Worm (Caenorhabditis elegans) whole organism, L2 larva: ENCODE results near the gene epg-9.
A peak's percentile ranks its signal among the peaks of the same experiment; 100 is the strongest.

Experiments
- C34F6.9 ChIP-seq: fragments of 150-350 bp; optimal IDR thresholded peaks from 2 replicates; lab custom pipeline; 2014; ENCODE audit warnings: missing biosample characterization, missing genetic modification characterization
- F13H6.1 ChIP-seq: sonication (generic microtip); optimal IDR thresholded peaks from 2 replicates; lab custom pipeline; 2016; ENCODE audit warnings: missing genetic modification characterization, missing compliant biosample characterization
- R02D3.7 ChIP-seq: fragments of 150-350 bp; optimal IDR thresholded peaks from 2 replicates; lab custom pipeline; 2014; ENCODE audit warnings: missing biosample characterization, missing genetic modification characterization
- Y55F3AM.14 ChIP-seq: fragments of 200-800 bp; sonication (Bioruptor generic); optimal IDR thresholded peaks from 2 replicates; lab custom pipeline; 2018; ENCODE audit warnings: mild to moderate bottlenecking, missing genetic modification characterization, missing compliant biosample characterization
- ZK546.5 ChIP-seq: sonication (generic microtip); optimal IDR thresholded peaks from 2 replicates; lab custom pipeline; 2017; ENCODE audit warnings: missing biosample characterization, missing genetic modification characterization
- alr-1 ChIP-seq: fragments of 150-350 bp; optimal IDR thresholded peaks from 2 replicates; lab custom pipeline; 2014; ENCODE audit warnings: missing biosample characterization, missing genetic modification characterization
- aly-2 ChIP-seq: fragments of 150-350 bp; optimal IDR thresholded peaks from 2 replicates; lab custom pipeline; 2014; ENCODE audit warnings: missing biosample characterization, missing genetic modification characterization
- ama-1 ChIP-seq: fragments of 150-350 bp; optimal IDR thresholded peaks from 2 replicates; lab custom pipeline; 2018; ENCODE audit warnings: inconsistent platforms
- blmp-1 ChIP-seq: sonication (generic microtip); optimal IDR thresholded peaks from 2 replicates; lab custom pipeline; 2017; ENCODE audit warnings: missing genetic modification characterization, mild to moderate bottlenecking, missing compliant biosample characterization, antibody characterized with exemption, moderate library complexity; ENCODE audit not compliant: insufficient read depth
- dmd-4 ChIP-seq: sonication (generic microtip); optimal IDR thresholded peaks from 2 replicates; lab custom pipeline; 2017; ENCODE audit warnings: missing biosample characterization, missing genetic modification characterization
- elt-3 ChIP-seq: sonication (generic microtip); optimal IDR thresholded peaks from 2 replicates; lab custom pipeline; 2017; ENCODE audit warnings: missing biosample characterization, missing genetic modification characterization
- gmeb-1 ChIP-seq: fragments of 150-350 bp; optimal IDR thresholded peaks from 2 replicates; lab custom pipeline; 2014; ENCODE audit warnings: missing biosample characterization, missing genetic modification characterization
- lin-11 ChIP-seq: fragments of 150-350 bp; sonication (generic microtip); optimal IDR thresholded peaks from 2 replicates; lab custom pipeline; 2014; ENCODE audit warnings: missing biosample characterization, missing genetic modification characterization, inconsistent platforms, mixed read lengths
- lin-13 ChIP-seq: fragments of 150-350 bp; optimal IDR thresholded peaks from 2 replicates; lab custom pipeline; 2014; ENCODE audit warnings: missing biosample characterization, missing genetic modification reagents, missing genetic modification characterization
- lin-39 ChIP-seq: fragments of 150-350 bp; optimal IDR thresholded peaks from 2 replicates; lab custom pipeline; 2014; ENCODE audit warnings: missing biosample characterization, missing genetic modification reagents, missing genetic modification characterization
- lsy-2 ChIP-seq, 2 experiments: fragments of 150-350 bp in 1 of 2; sonication (generic microtip) in 1 of 2; optimal IDR thresholded peaks; 2 replicates each; lab custom pipeline; 2014 to 2017; ENCODE audit warnings: missing biosample characterization in 2 of 2, missing genetic modification characterization in 2 of 2
- mdl-1 ChIP-seq, 2 experiments: fragments of 150-350 bp in 1 of 2; sonication (generic microtip) in 1 of 2; optimal IDR thresholded peaks; 2 replicates each; lab custom pipeline; 2017; ENCODE audit warnings: missing biosample characterization in 2 of 2, missing genetic modification characterization in 2 of 2
- nhr-10 ChIP-seq: sonication (generic microtip); optimal IDR thresholded peaks from 2 replicates; lab custom pipeline; 2017; ENCODE audit warnings: missing biosample characterization, missing genetic modification characterization
- nhr-11 ChIP-seq: fragments of 150-350 bp; optimal IDR thresholded peaks from 2 replicates; lab custom pipeline; 2014; ENCODE audit warnings: missing biosample characterization, missing genetic modification characterization
- nhr-12 ChIP-seq: fragments of 150-350 bp; optimal IDR thresholded peaks from 2 replicates; lab custom pipeline; 2014; ENCODE audit warnings: missing biosample characterization, missing genetic modification characterization
- nhr-21 ChIP-seq: fragments of 150-350 bp; optimal IDR thresholded peaks from 2 replicates; lab custom pipeline; 2014; ENCODE audit warnings: missing biosample characterization, missing genetic modification characterization
- nhr-23 ChIP-seq: fragments of 150-350 bp; optimal IDR thresholded peaks from 2 replicates; lab custom pipeline; 2014; ENCODE audit warnings: missing biosample characterization, missing genetic modification reagents, missing genetic modification characterization
- nhr-237 ChIP-seq: fragments of 150-350 bp; optimal IDR thresholded peaks from 2 replicates; lab custom pipeline; 2014; ENCODE audit warnings: missing biosample characterization, missing genetic modification characterization
- nhr-25 ChIP-seq: fragments of 150-350 bp; sonication (generic microtip); optimal IDR thresholded peaks from 3 replicates; lab custom pipeline; 2014; ENCODE audit warnings: missing biosample characterization, missing genetic modification characterization
- nhr-6 ChIP-seq: fragments of 150-350 bp; optimal IDR thresholded peaks from 2 replicates; lab custom pipeline; 2014; ENCODE audit warnings: missing biosample characterization, missing genetic modification characterization
- nhr-77 ChIP-seq: fragments of 150-350 bp; optimal IDR thresholded peaks from 2 replicates; lab custom pipeline; 2014; ENCODE audit warnings: missing biosample characterization, missing genetic modification characterization
- peb-1 ChIP-seq: fragments of 150-350 bp; optimal IDR thresholded peaks from 2 replicates; lab custom pipeline; 2014; ENCODE audit warnings: missing biosample characterization, missing genetic modification characterization
- sem-4 ChIP-seq: fragments of 150-350 bp; optimal IDR thresholded peaks from 2 replicates; lab custom pipeline; 2014; ENCODE audit warnings: missing biosample characterization, missing genetic modification reagents, missing genetic modification characterization
- skn-1 ChIP-seq: sonication (generic microtip); optimal IDR thresholded peaks from 2 replicates; lab custom pipeline; 2017; ENCODE audit warnings: missing biosample characterization, missing genetic modification characterization
- sma-3 ChIP-seq: sonication (generic microtip); optimal IDR thresholded peaks from 2 replicates; lab custom pipeline; 2016; ENCODE audit warnings: missing genetic modification reagents, missing genetic modification characterization, missing compliant biosample characterization
- snpc-4 ChIP-seq: fragments of 150-350 bp; optimal IDR thresholded peaks from 2 replicates; lab custom pipeline; 2014; ENCODE audit warnings: missing biosample characterization, missing genetic modification characterization
- unc-39 ChIP-seq: fragments of 150-350 bp; optimal IDR thresholded peaks from 2 replicates; lab custom pipeline; 2014; ENCODE audit warnings: missing biosample characterization, missing genetic modification characterization
- unc-55 ChIP-seq: fragments of 150-350 bp; sonication (generic microtip); optimal IDR thresholded peaks from 3 replicates; lab custom pipeline; 2014; ENCODE audit warnings: missing biosample characterization, missing genetic modification reagents, missing genetic modification characterization
- unc-62 ChIP-seq: fragments of 150-350 bp; optimal IDR thresholded peaks from 2 replicates; lab custom pipeline; 2014; ENCODE audit warnings: missing biosample characterization, missing genetic modification reagents, missing genetic modification characterization
- zag-1 ChIP-seq: fragments of 150-350 bp; optimal IDR thresholded peaks from 2 replicates; lab custom pipeline; 2014; ENCODE audit warnings: missing biosample characterization, missing genetic modification characterization
- ztf-1 ChIP-seq: fragments of 200-800 bp; sonication (Bioruptor generic); conservative IDR thresholded peaks from 2 replicates; pipeline ENCODE4 v1.3.6; 2022; ENCODE audit warnings: missing genetic modification characterization, missing compliant biosample characterization
- ztf-11 ChIP-seq: sonication (generic microtip); optimal IDR thresholded peaks from 2 replicates; lab custom pipeline; 2017; ENCODE audit warnings: missing biosample characterization, missing genetic modification characterization
- ztf-4 ChIP-seq: fragments of 150-350 bp; optimal IDR thresholded peaks from 2 replicates; lab custom pipeline; 2014; ENCODE audit warnings: missing biosample characterization, missing genetic modification characterization

Gene epg-9

DNA sequence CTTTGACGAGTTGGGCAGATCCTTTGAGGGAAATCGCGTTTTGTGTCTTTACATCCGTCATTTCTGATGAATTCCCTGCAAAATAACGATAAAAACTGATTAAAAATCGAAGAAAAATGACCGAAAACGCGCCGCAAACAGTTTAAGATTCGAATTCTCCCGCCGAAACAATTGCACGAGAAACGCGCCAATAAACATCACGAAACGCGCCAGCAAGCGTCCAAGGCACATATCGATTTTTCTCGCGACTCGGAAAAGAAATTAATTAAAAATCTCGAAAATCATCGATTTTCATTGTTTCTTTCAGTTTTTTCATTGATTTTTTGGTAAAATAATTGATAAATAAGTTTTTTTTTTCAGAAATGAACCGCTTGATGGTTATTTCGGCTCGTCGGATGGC is 40.0 kb downstream of the epg-9 start, which contains the start of the genes mdf-2 and nduv-3 (continued):
- TF ChIP-seq lin-13 (GFP tag; lab: Kevin White, UChicago) = peak; percentile 85
- peak; percentile 88 to 90 for TF ChIP-seq lsy-2 (tag; optimal IDR thresholded peaks at IDR 0.05; lab: Kevin White, UChicago)
- TF ChIP-seq nhr-25 = peak; percentile 73
- peak; percentile 86 for TF ChIP-seq unc-55
- TF ChIP-seq Y55F3AM.14 (GFP tag; lab: Kevin White, UChicago) = no peak
- no peak for TF ChIP-seq peb-1 (tag; lab: Kevin White, UChicago)
- TF ChIP-seq nhr-23 (tag; lab: Kevin White, UChicago) = no peak
- TF ChIP-seq mdl-1 (tag; optimal IDR thresholded peaks at IDR 0.05; lab: Kevin White, UChicago) = peak in 1 of 2 experiments; percentile 9
- TF ChIP-seq gmeb-1 = peak; percentile 93
- TF ChIP-seq ztf-1 (GFP tag; lab: Robert Waterston, UW) = no peak
- no peak for TF ChIP-seq nhr-12 (tag; lab: Kevin White, UChicago)
- no peak for TF ChIP-seq alr-1 (tag; lab: Kevin White, UChicago)
- TF ChIP-seq lin-11 = peak; percentile 68
- no peak for TF ChIP-seq skn-1 (tag; lab: Kevin White, UChicago)
- TF ChIP-seq nhr-21 (tag; lab: Kevin White, UChicago) = peak; percentile 44
- no peak for TF ChIP-seq unc-39 (tag; lab: Kevin White, UChicago)
- peak; percentile 67 for TF ChIP-seq F13H6.1 (tag; lab: Kevin White, UChicago)
- TF ChIP-seq dmd-4 (tag; lab: Kevin White, UChicago) = no peak
- TF ChIP-seq nhr-237 (tag; lab: Kevin White, UChicago) = no peak
- TF ChIP-seq ztf-11 (tag; lab: Kevin White, UChicago) = no peak
- TF ChIP-seq R02D3.7 (tag; lab: Kevin White, UChicago) = peak; percentile 27
- peak; percentile 12 for TF ChIP-seq nhr-6 (tag; lab: Kevin White, UChicago)
- TF ChIP-seq nhr-10 (tag; lab: Kevin White, UChicago) = no peak
- TF ChIP-seq blmp-1 = no peak
- TF ChIP-seq C34F6.9 (tag; lab: Kevin White, UChicago) = peak; percentile 92
- no peak for TF ChIP-seq aly-2

- no peak for TF ChIP-seq snpc-4 (tag; lab: Kevin White, UChicago)
- TF ChIP-seq unc-55 = peak; percentile 5
- no peak for TF ChIP-seq zag-1 (tag; lab: Kevin White, UChicago)
- TF ChIP-seq unc-39 (tag; lab: Kevin White, UChicago) = no peak
Observed at ce11 chrIV:2642054-2642453, 41.1 kb downstream of the epg-9 start.

DNA sequence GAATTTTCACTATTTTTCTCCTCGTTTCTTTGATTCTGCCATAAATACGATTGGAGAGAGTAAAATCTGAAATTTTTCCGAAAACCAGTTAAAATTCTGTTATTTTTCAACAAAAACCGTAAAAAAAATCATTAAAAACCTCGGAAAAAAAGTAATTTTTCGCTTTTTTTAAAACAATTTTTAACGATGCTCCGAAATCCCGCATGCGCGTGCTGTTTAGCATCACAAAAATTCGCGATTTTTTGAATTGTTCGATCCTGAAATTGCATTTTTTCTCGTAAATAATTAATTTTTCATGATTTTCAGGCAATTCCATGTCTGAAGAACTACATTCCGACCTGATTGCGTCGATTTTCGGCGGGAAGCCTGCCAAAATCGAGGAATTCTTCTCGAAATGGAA is 41.7 kb downstream of the epg-9 start, which contains the start of gene ric-8:
ric-8 (plus strand) TSS at position 301 of the 400 bp plus-strand sequence.
- TF ChIP-seq nhr-25 (no peak), snpc-4 (tag; lab: Kevin White, UChicago) (no peak), unc-55 (no peak), elt-3 (tag; lab: Kevin White, UChicago) (no peak), ama-1 (lab: Kevin White, UChicago) (no peak), sem-4 (tag; lab: Kevin White, UChicago) (no peak), ztf-4 (tag; lab: Kevin White, UChicago) (no peak), unc-62 (GFP tag; lab: Kevin White, UChicago) (no peak), lsy-2 (tag; optimal IDR thresholded peaks at IDR 0.05; lab: Kevin White, UChicago) (no peak), lin-39 (tag; lab: Kevin White, UChicago) (no peak), nhr-23 (tag; lab: Kevin White, UChicago) (no peak), ZK546.5 (no peak)
- TF ChIP-seq, all 48 proteins: peak for 0

- TF ChIP-seq nhr-21 (tag; lab: Kevin White, UChicago) = no peak
- no peak for TF ChIP-seq lin-11
- no peak for TF ChIP-seq sma-3 (GFP tag; lab: Kevin White, UChicago)
- no peak for TF ChIP-seq nhr-12 (tag; lab: Kevin White, UChicago)
- no peak for TF ChIP-seq unc-62 (GFP tag; lab: Kevin White, UChicago)
- TF ChIP-seq nhr-11 = no peak
- TF ChIP-seq unc-55 = no peak
- TF ChIP-seq elt-3 (tag; lab: Kevin White, UChicago) = no peak
- no peak for TF ChIP-seq ztf-1 (GFP tag; lab: Robert Waterston, UW)
- TF ChIP-seq nhr-237 (tag; lab: Kevin White, UChicago) = no peak
- no peak for TF ChIP-seq lsy-2 (tag; optimal IDR thresholded peaks at IDR 0.05; lab: Kevin White, UChicago)
- no peak for TF ChIP-seq nhr-23 (tag; lab: Kevin White, UChicago)
- TF ChIP-seq nhr-77 (tag; lab: Kevin White, UChicago) = no peak
- no peak for TF ChIP-seq nhr-10 (tag; lab: Kevin White, UChicago)
- TF ChIP-seq F13H6.1 (tag; lab: Kevin White, UChicago) = no peak
- no peak for TF ChIP-seq unc-39 (tag; lab: Kevin White, UChicago)
Observed at ce11 chrIV:2650031-2650430, 49.1 kb downstream of the epg-9 start.
